Worm (Caenorhabditis elegans) whole organism, L4/young adult: Measurements from ENCODE around the gene clec-6.
"Not testable (repeated sequence)": the region's sequence is repeated elsewhere in the genome, so short reads cannot be mapped to it uniquely, and the experiment has no call there.

Source experiments
- W03F9.2 ChIP-seq: fragments of 150-350 bp; optimal IDR thresholded peaks from 2 replicates; lab custom pipeline; 2014; ENCODE audit warnings: missing biosample characterization, missing genetic modification characterization
- dao-5 ChIP-seq: sonication (generic microtip); optimal IDR thresholded peaks from 2 replicates; lab custom pipeline; 2016; ENCODE audit warnings: missing genotype, missing genetic modification characterization, moderate library complexity, missing compliant biosample characterization
- him-1 ChIP-seq: sonication (generic microtip); optimal IDR thresholded peaks from 2 replicates; lab custom pipeline; 2016; ENCODE audit warnings: missing genotype, missing genetic modification reagents, missing genetic modification characterization, missing compliant biosample characterization

Gene clec-6

ce11 chrIII:4887291-4887690 is at the start of gene clec-6:
TSS of gene clec-6 (minus strand) at chrIII:4887444.
- TF ChIP-seq W03F9.2 = no peak
- no peak for TF ChIP-seq him-1 (tag; lab: Kevin White, UChicago)
- TF ChIP-seq dao-5 = no peak

ce11 chrIII:4937022-4937421 is 49.8 kb upstream of the clec-6 start, which contains the start of gene fsn-1:
TSS of gene fsn-1 (plus strand) at chrIII:4937322.
- TF ChIP-seq W03F9.2 = no peak
- no peak for TF ChIP-seq dao-5
- no peak for TF ChIP-seq him-1 (tag; lab: Kevin White, UChicago)

- TF ChIP-seq W03F9.2 = no peak
- no peak for TF ChIP-seq dao-5
- no peak for TF ChIP-seq him-1 (tag; lab: Kevin White, UChicago)
Measured at ce11 chrIII:4934896-4935628, 47.8 kb upstream of the clec-6 start, which contains the start of gene mrps-18C. TSS of gene mrps-18C (plus strand) at chrIII:4935578.

ce11 chrIII:4932203-4932699 is 45.0 kb upstream of the clec-6 start, which contains the start of the genes C26E6.12 and eri-9:
TSS of gene C26E6.12 (minus strand) at chrIII:4932253.
TSS of gene eri-9 (plus strand) at chrIII:4932450.
- TF ChIP-seq him-1 (tag; lab: Kevin White, UChicago) (no peak), W03F9.2 (no peak), dao-5 (no peak)

- TF ChIP-seq W03F9.2 (peak; percentile 79), dao-5 (no peak)
Measured at ce11 chrIII:4930154-4930679, 43.0 kb upstream of the clec-6 start, which contains the start of gene set-2. TSS of gene set-2 (minus strand) at chrIII:4930204.

- TF ChIP-seq W03F9.2 (no peak), him-1 (tag; lab: Kevin White, UChicago) (no peak), dao-5 (no peak)
Measured at ce11 chrIII:4924134-4924533, 36.9 kb upstream of the clec-6 start.

- not testable (repeated sequence) for TF ChIP-seq dao-5; W03F9.2; him-1 (tag; lab: Kevin White, UChicago)
Measured at ce11 chrIII:4922020-4922419, 34.8 kb upstream of the clec-6 start, which contains the start of gene mmab-1. TSS of gene mmab-1 (minus strand) at chrIII:4922114.

ce11 chrIII:4920221-4920620 is 33.0 kb upstream of the clec-6 start, which contains the start of gene ula-1:
TSS of gene ula-1 (minus strand) at chrIII:4920321.
- TF ChIP-seq W03F9.2 (no peak), him-1 (tag; lab: Kevin White, UChicago) (no peak), dao-5 (no peak)

ce11 chrIII:4918906-4919305 is 31.7 kb upstream of the clec-6 start:
- TF ChIP-seq W03F9.2 = no peak
- TF ChIP-seq him-1 (tag; lab: Kevin White, UChicago) = no peak
- no peak for TF ChIP-seq dao-5

ce11 chrIII:4917960-4918712 is 30.9 kb upstream of the clec-6 start, which contains the start of gene rpb-8:
TSS of gene rpb-8 (minus strand) at chrIII:4918008.
- peak; percentile 60 for TF ChIP-seq W03F9.2
- TF ChIP-seq him-1 (tag; lab: Kevin White, UChicago) = no peak

ce11 chrIII:4917077-4917476 is 29.8 kb upstream of the clec-6 start, which contains the start of gene rars-1:
TSS of gene rars-1 (minus strand) at chrIII:4917177.
- no peak for TF ChIP-seq dao-5

- TF ChIP-seq dao-5 = no peak
- no peak for TF ChIP-seq him-1 (tag; lab: Kevin White, UChicago)
Measured at ce11 chrIII:4913736-4914135, 26.5 kb upstream of the clec-6 start.

ce11 chrIII:4912317-4912716 is 25.1 kb upstream of the clec-6 start, which contains the start of the genes F26F4.9 and cee-1:
TSS of gene F26F4.9 (minus strand) at chrIII:4912521.
TSS of gene cee-1 (plus strand) at chrIII:4912699.
- TF ChIP-seq dao-5 (no peak), him-1 (tag; lab: Kevin White, UChicago) (no peak), W03F9.2 (peak; percentile 52)

- TF ChIP-seq him-1 (tag; lab: Kevin White, UChicago) (no peak), W03F9.2 (no peak), dao-5 (no peak)
Measured at ce11 chrIII:4910956-4911355, 23.7 kb upstream of the clec-6 start, which contains the start of gene F26F4.2. TSS of gene F26F4.2 (plus strand) at chrIII:4911256.
